Fruit fly (Drosophila melanogaster) whole organism, embryonic: ENCODE measurements around the gene CG3546.

Source experiments
- Bgb ChIP-seq: fragments of 200-800 bp; sonication (Bioruptor generic); IDR thresholded peaks from 2 replicates; pipeline ENCODE4 v1.3.6; 2022; ENCODE audit warnings: missing biosample characterization, missing genetic modification characterization; ENCODE audit not compliant: partially characterized antibody
- CG10209 ChIP-seq: fragments of 200-800 bp; sonication (Bioruptor generic); optimal IDR thresholded peaks from 3 replicates; lab custom pipeline; 2017; ENCODE audit warnings: missing biosample characterization, mild to moderate bottlenecking, missing genetic modification characterization, missing genetic modification reagents
- CG10274 ChIP-seq: fragments of 200-800 bp; sonication (Bioruptor generic); optimal IDR thresholded peaks from 3 replicates; lab custom pipeline; 2017; ENCODE audit warnings: missing biosample characterization, mild to moderate bottlenecking, missing genetic modification characterization
- CG11093 ChIP-seq: fragments of 200-800 bp; sonication (Bioruptor generic); IDR thresholded peaks from 3 replicates; pipeline ENCODE4 v1.3.6; 2022; ENCODE audit warnings: missing biosample characterization, missing genetic modification characterization
- CG12104 ChIP-seq: fragments of 200-800 bp; sonication (Bioruptor generic); optimal IDR thresholded peaks from 3 replicates; lab custom pipeline; 2016; ENCODE audit warnings: missing biosample characterization, missing genetic modification characterization
- CG13287 ChIP-seq: fragments of 200-800 bp; sonication (Bioruptor generic); IDR thresholded peaks from 2 replicates; pipeline ENCODE4 v1.3.6; 2022; ENCODE audit warnings: missing biosample characterization, missing genetic modification characterization; ENCODE audit not compliant: partially characterized antibody
- CG15011 ChIP-seq: fragments of 200-800 bp; sonication (Bioruptor generic); optimal IDR thresholded peaks from 3 replicates; lab custom pipeline; 2018; ENCODE audit warnings: missing biosample characterization, mild to moderate bottlenecking, missing genetic modification characterization
- CG15269 ChIP-seq: fragments of 200-800 bp; sonication (Bioruptor generic); optimal IDR thresholded peaks from 2 replicates; lab custom pipeline; 2018; ENCODE audit warnings: missing biosample characterization, mild to moderate bottlenecking, missing genetic modification characterization, moderate library complexity
- CG17186 ChIP-seq: fragments of 200-800 bp; sonication (Bioruptor generic); optimal IDR thresholded peaks from 3 replicates; lab custom pipeline; 2017; ENCODE audit warnings: missing biosample characterization, missing genetic modification reagents, missing genetic modification characterization
- CG17385 ChIP-seq: fragments of 200-800 bp; sonication (Bioruptor generic); optimal IDR thresholded peaks from 3 replicates; lab custom pipeline; 2018; ENCODE audit warnings: missing biosample characterization, mild to moderate bottlenecking, missing genetic modification characterization
- CG17802 ChIP-seq: fragments of 200-800 bp; sonication (Bioruptor generic); optimal IDR thresholded peaks from 2 replicates; lab custom pipeline; 2018; ENCODE audit warnings: missing biosample characterization, mild to moderate bottlenecking, missing genetic modification characterization, moderate library complexity
- CG18764 ChIP-seq: fragments of 200-800 bp; sonication (Bioruptor generic); optimal IDR thresholded peaks from 3 replicates; lab custom pipeline; 2016; ENCODE audit warnings: missing biosample characterization, missing genetic modification characterization
- CG3838 ChIP-seq: fragments of 200-800 bp; sonication (Bioruptor generic); optimal IDR thresholded peaks from 3 replicates; lab custom pipeline; 2016; ENCODE audit warnings: missing biosample characterization, missing genetic modification characterization
- CG7556 ChIP-seq: fragments of 200-800 bp; sonication (Bioruptor generic); optimal IDR thresholded peaks from 2 replicates; lab custom pipeline; 2017; ENCODE audit warnings: missing biosample characterization, mild to moderate bottlenecking, missing genetic modification characterization
- CG8388 ChIP-seq: fragments of 200-800 bp; sonication (Bioruptor generic); optimal IDR thresholded peaks from 2 replicates; lab custom pipeline; 2019; ENCODE audit warnings: missing biosample characterization, mild to moderate bottlenecking, missing genetic modification characterization, moderate library complexity
- Dek ChIP-seq: fragments of 200-800 bp; sonication (Bioruptor generic); optimal IDR thresholded peaks from 3 replicates; lab custom pipeline; 2019; ENCODE audit warnings: missing biosample characterization, mild to moderate bottlenecking, missing genetic modification characterization, moderate library complexity
- Doc3 ChIP-seq: fragments of 200-800 bp; sonication (Bioruptor generic); IDR thresholded peaks from 3 replicates; pipeline ENCODE4 v1.3.6; 2022; ENCODE audit warnings: missing biosample characterization, missing genetic modification characterization; ENCODE audit not compliant: partially characterized antibody
- Eip74EF ChIP-seq, 2 experiments: fragments of 200-800 bp in 1 of 2; fragments of >200 bp in 1 of 2; sonication (Bioruptor generic) in 1 of 2; optimal IDR thresholded peaks; 2 replicates each; lab custom pipeline; 2017 to 2019; ENCODE audit warnings: missing biosample characterization in 2 of 2, missing genetic modification characterization in 2 of 2, mild to moderate bottlenecking in 1 of 2, moderate library complexity in 1 of 2
- Fer1 ChIP-seq: fragments of 200-800 bp; sonication (Bioruptor generic); optimal IDR thresholded peaks from 2 replicates; lab custom pipeline; 2017; ENCODE audit warnings: missing biosample characterization, mild to moderate bottlenecking, missing genetic modification characterization
- GATAe ChIP-seq: fragments of 200-800 bp; sonication (Bioruptor generic); conservative IDR thresholded peaks from 2 replicates; pipeline ENCODE4 v1.3.6; 2022; ENCODE audit warnings: missing biosample characterization, missing genetic modification characterization
- HLH54F ChIP-seq: fragments of 200-800 bp; sonication (Bioruptor generic); optimal IDR thresholded peaks from 3 replicates; lab custom pipeline; 2016; ENCODE audit warnings: missing biosample characterization, missing genetic modification characterization
- Kr ChIP-seq: fragments of 200-800 bp; sonication (Bioruptor generic); optimal IDR thresholded peaks from 2 replicates; lab custom pipeline; 2017; ENCODE audit warnings: missing biosample characterization, mild to moderate bottlenecking, missing genetic modification characterization
- Max ChIP-seq: fragments of 200-800 bp; sonication (Bioruptor generic); optimal IDR thresholded peaks from 2 replicates; lab custom pipeline; 2016; ENCODE audit warnings: missing biosample characterization, mild to moderate bottlenecking, missing genetic modification characterization
- Meics ChIP-seq: fragments of 200-800 bp; sonication (Bioruptor generic); optimal IDR thresholded peaks from 2 replicates; lab custom pipeline; 2017; ENCODE audit warnings: missing biosample characterization, mild to moderate bottlenecking, missing genetic modification characterization
- NFAT ChIP-seq: fragments of 200-800 bp; sonication (Bioruptor generic); IDR thresholded peaks from 2 replicates; pipeline ENCODE4 v1.3.6; 2022; ENCODE audit warnings: missing biosample characterization, missing genetic modification characterization
- PHDP ChIP-seq: fragments of 200-800 bp; sonication (Bioruptor generic); optimal IDR thresholded peaks from 3 replicates; lab custom pipeline; 2018; ENCODE audit warnings: missing biosample characterization, mild to moderate bottlenecking, missing genetic modification characterization, moderate library complexity
- Pdp1 ChIP-seq, 2 experiments: fragments of 200-800 bp; sonication (Bioruptor generic); optimal IDR thresholded peaks; 3 replicates each; lab custom pipeline; 2016; ENCODE audit warnings: missing biosample characterization in 2 of 2, missing genetic modification characterization in 2 of 2, mild to moderate bottlenecking in 1 of 2, moderate library complexity in 1 of 2
- Ssrp ChIP-seq: fragments of 200-800 bp; sonication (Bioruptor generic); optimal IDR thresholded peaks from 2 replicates; lab custom pipeline; 2018; ENCODE audit warnings: missing biosample characterization, mild to moderate bottlenecking, missing genetic modification characterization, moderate library complexity
- Xbp1 ChIP-seq: fragments of 200-800 bp; sonication (Bioruptor generic); optimal IDR thresholded peaks from 3 replicates; lab custom pipeline; 2016; ENCODE audit warnings: missing biosample characterization, mild to moderate bottlenecking, missing genetic modification characterization
- Xrp1 ChIP-seq: fragments of 200-800 bp; sonication (Bioruptor generic); IDR thresholded peaks from 2 replicates; pipeline ENCODE4 v1.3.6; 2022; ENCODE audit warnings: missing biosample characterization, missing genetic modification characterization
- ac ChIP-seq: fragments of 200-800 bp; sonication (Bioruptor generic); optimal IDR thresholded peaks from 3 replicates; lab custom pipeline; 2017; ENCODE audit warnings: missing biosample characterization, mild to moderate bottlenecking, missing genetic modification characterization
- bsh ChIP-seq, 2 experiments: fragments of 200-800 bp; sonication (Bioruptor generic); optimal IDR thresholded peaks; 2 replicates each; lab custom pipeline; 2017 to 2018; ENCODE audit warnings: mild to moderate bottlenecking in 2 of 2, missing biosample characterization in 2 of 2, missing genetic modification characterization in 2 of 2, moderate library complexity in 1 of 2
- cas ChIP-seq: fragments of 200-800 bp; sonication (Bioruptor generic); IDR thresholded peaks from 2 replicates; pipeline ENCODE4 v1.3.6; 2022; ENCODE audit warnings: missing biosample characterization, missing genetic modification characterization
- danr ChIP-seq: fragments of 200-800 bp; sonication (Bioruptor generic); IDR thresholded peaks from 2 replicates; pipeline ENCODE4 v1.3.6; 2022; ENCODE audit warnings: missing biosample characterization, missing genetic modification characterization
- esg ChIP-seq: fragments of 200-800 bp; sonication (Bioruptor generic); conservative IDR thresholded peaks from 2 replicates; pipeline ENCODE4 v1.3.6; 2022; ENCODE audit warnings: missing biosample characterization, missing genetic modification characterization
- fd64A ChIP-seq: fragments of 200-800 bp; sonication (Bioruptor generic); optimal IDR thresholded peaks from 3 replicates; lab custom pipeline; 2018; ENCODE audit warnings: missing biosample characterization, mild to moderate bottlenecking, missing genetic modification characterization
- ftz-f1 ChIP-seq: fragments of 200-800 bp; sonication (Bioruptor generic); optimal IDR thresholded peaks from 2 replicates; lab custom pipeline; 2016; ENCODE audit warnings: missing biosample characterization, missing genetic modification characterization
- grn ChIP-seq: fragments of 200-800 bp; sonication (Bioruptor generic); optimal IDR thresholded peaks from 3 replicates; lab custom pipeline; 2017; ENCODE audit warnings: missing biosample characterization, missing genetic modification characterization
- gro ChIP-seq: fragments of 200-800 bp; sonication (Bioruptor generic); optimal IDR thresholded peaks from 2 replicates; lab custom pipeline; 2016; ENCODE audit warnings: missing biosample characterization, missing genetic modification characterization
- gsb-n ChIP-seq: fragments of 200-800 bp; sonication (Bioruptor generic); optimal IDR thresholded peaks from 3 replicates; lab custom pipeline; 2018; ENCODE audit warnings: missing biosample characterization, mild to moderate bottlenecking, missing genetic modification characterization
- klu ChIP-seq: fragments of 200-800 bp; sonication (Bioruptor generic); IDR thresholded peaks from 2 replicates; pipeline ENCODE4 v1.3.6; 2022; ENCODE audit warnings: missing biosample characterization, missing genetic modification characterization
- pho ChIP-seq: fragments of 200-800 bp; sonication (Bioruptor generic); optimal IDR thresholded peaks from 2 replicates; lab custom pipeline; 2016; ENCODE audit warnings: missing biosample characterization, missing genetic modification characterization
- pita ChIP-seq: fragments of 200-800 bp; sonication (Bioruptor generic); optimal IDR thresholded peaks from 2 replicates; lab custom pipeline; 2017; ENCODE audit warnings: missing biosample characterization, mild to moderate bottlenecking, missing genetic modification characterization
- pnt ChIP-seq: fragments of 200-800 bp; sonication (Bioruptor generic); optimal IDR thresholded peaks from 3 replicates; lab custom pipeline; 2016; ENCODE audit warnings: missing biosample characterization, missing genetic modification characterization
- pzg ChIP-seq: fragments of 200-800 bp; sonication (Bioruptor generic); optimal IDR thresholded peaks from 3 replicates; lab custom pipeline; 2018; ENCODE audit warnings: missing biosample characterization, mild to moderate bottlenecking, missing genetic modification characterization, moderate library complexity
- salm ChIP-seq: fragments of 200-800 bp; sonication (Bioruptor generic); optimal IDR thresholded peaks from 2 replicates; lab custom pipeline; 2018; ENCODE audit warnings: missing biosample characterization, mild to moderate bottlenecking, missing genetic modification characterization
- slp2 ChIP-seq: fragments of 200-800 bp; sonication (Bioruptor generic); optimal IDR thresholded peaks from 2 replicates; lab custom pipeline; 2016; ENCODE audit warnings: missing biosample characterization, missing genetic modification characterization
- sr ChIP-seq: fragments of 200-800 bp; sonication (Bioruptor generic); IDR thresholded peaks from 3 replicates; pipeline ENCODE4 v1.3.6; 2022; ENCODE audit warnings: missing biosample characterization, missing genetic modification characterization
- stwl ChIP-seq: fragments of 200-800 bp; sonication (Bioruptor generic); optimal IDR thresholded peaks from 3 replicates; lab custom pipeline; 2018; ENCODE audit warnings: missing biosample characterization, mild to moderate bottlenecking, missing genetic modification characterization, moderate library complexity
- trh ChIP-seq: fragments of 200-800 bp; sonication (Bioruptor generic); optimal IDR thresholded peaks from 2 replicates; lab custom pipeline; 2016; ENCODE audit warnings: missing biosample characterization, missing genetic modification characterization
- unpg ChIP-seq: fragments of 200-800 bp; sonication (Bioruptor generic); optimal IDR thresholded peaks from 3 replicates; lab custom pipeline; 2018; ENCODE audit warnings: missing biosample characterization, mild to moderate bottlenecking, missing genetic modification characterization, moderate library complexity

Gene CG3546

dm6 chrX:4573971-4574370, 16.1 kb downstream of the CG3546 start (continued):
- no peak for TF ChIP-seq pita (GFP tag; lab: Kevin White, UChicago)
- TF ChIP-seq CG11093 (GFP tag; lab: Robert Waterston, UW), result no peak
- no peak for TF ChIP-seq Kr (GFP tag; lab: Kevin White, UChicago)
- TF ChIP-seq Meics (GFP tag; lab: Kevin White, UChicago), result no peak
- no peak for TF ChIP-seq klu (GFP tag; lab: Robert Waterston, UW)
- no peak for TF ChIP-seq gsb-n (tag; lab: Kevin White, UChicago)
- TF ChIP-seq CG13287, result no peak
- no peak for TF ChIP-seq danr (GFP tag; lab: Robert Waterston, UW)
- no peak for TF ChIP-seq PHDP (tag; lab: Kevin White, UChicago)
- TF ChIP-seq salm, result no peak
- peak in 1 of 2 experiments; percentile 5 for TF ChIP-seq Pdp1 (GFP tag; optimal IDR thresholded peaks at IDR 0.05; lab: Kevin White, UChicago)
- TF ChIP-seq HLH54F (GFP tag; lab: Kevin White, UChicago), result no peak
- no peak for TF ChIP-seq slp2 (GFP tag; lab: Kevin White, UChicago)
- no peak for TF ChIP-seq CG15011 (GFP tag; lab: Kevin White, UChicago)
- TF ChIP-seq sr (GFP tag; lab: Robert Waterston, UW), result no peak
- no peak for TF ChIP-seq CG12104 (GFP tag; lab: Kevin White, UChicago)
- no peak for TF ChIP-seq grn (GFP tag; lab: Kevin White, UChicago)
- no peak for TF ChIP-seq pho (GFP tag; lab: Kevin White, UChicago)
- TF ChIP-seq Xrp1 (GFP tag; lab: Robert Waterston, UW), result peak; percentile 57; the same call in 1 of the 2 replicates
- peak; percentile 34 for TF ChIP-seq CG8388 (GFP tag; lab: Kevin White, UChicago)
- TF ChIP-seq Bgb (GFP tag; lab: Robert Waterston, UW), result no peak
- TF ChIP-seq CG3838 (GFP tag; lab: Kevin White, UChicago), result no peak
- no peak for TF ChIP-seq ac (GFP tag; lab: Kevin White, UChicago)
- TF ChIP-seq gro (GFP tag; lab: Kevin White, UChicago), result no peak
- no peak for TF ChIP-seq trh
- TF ChIP-seq CG17385, result peak; percentile 3
- TF ChIP-seq CG7556, result peak; percentile 15
- no peak for TF ChIP-seq pzg (GFP tag; lab: Kevin White, UChicago)
- no peak for TF ChIP-seq Doc3 (GFP tag; lab: Robert Waterston, UW)
- TF ChIP-seq ftz-f1 (GFP tag; lab: Kevin White, UChicago), result no peak
- TF ChIP-seq Xbp1, result no peak
- TF ChIP-seq esg (GFP tag; lab: Robert Waterston, UW), result no peak; the same call in 1 of the 2 replicates
- TF ChIP-seq bsh (GFP tag; optimal IDR thresholded peaks at IDR 0.05; lab: Kevin White, UChicago), result peak in 1 of 2 experiments; percentile 62
- no peak for TF ChIP-seq Dek (tag; lab: Kevin White, UChicago)
- TF ChIP-seq fd64A (GFP tag; lab: Kevin White, UChicago), result no peak
- no peak for TF ChIP-seq CG17802 (tag; lab: Kevin White, UChicago)
- no peak for TF ChIP-seq stwl (tag; lab: Kevin White, UChicago)
- TF ChIP-seq CG10209, result no peak
- TF ChIP-seq cas (GFP tag; lab: Robert Waterston, UW), result no peak
- TF ChIP-seq CG10274 (GFP tag; lab: Kevin White, UChicago), result no peak
- no peak for TF ChIP-seq NFAT (GFP tag; lab: Robert Waterston, UW)
- TF ChIP-seq Ssrp, result peak; percentile 26
- no peak for TF ChIP-seq CG17186
- TF ChIP-seq unpg, result peak; percentile 19
- no peak for TF ChIP-seq CG15269 (tag; lab: Kevin White, UChicago)
- TF ChIP-seq CG18764 (GFP tag; lab: Kevin White, UChicago), result no peak
- no peak for TF ChIP-seq Max (GFP tag; lab: Kevin White, UChicago)
- no peak for TF ChIP-seq Fer1 (GFP tag; lab: Kevin White, UChicago)
- TF ChIP-seq GATAe (GFP tag; lab: Robert Waterston, UW), result no peak
- TF ChIP-seq Eip74EF (GFP tag; optimal IDR thresholded peaks at IDR 0.05; lab: Kevin White, UChicago), result no peak
- no peak for TF ChIP-seq pnt
